Worm (Caenorhabditis elegans): ENCODE measurements around the gene C27A2.8.

ce11 chrII:5085450-5085849 lies 17.6 kb upstream of the C27A2.8 start, which contains the start of gene txt-9:
- TF ChIP-seq ama-1 (optimal IDR thresholded peaks at IDR 0.05) (no peak), aly-1 (tag; optimal IDR thresholded peaks at IDR 0.05) (no peak), B0310.2 (tag; optimal IDR thresholded peaks at IDR 0.05) (no peak), scrt-1 (GFP tag; IDR thresholded peaks at IDR 0.05) (no peak), tbx-37 (GFP tag; conservative IDR thresholded peaks at IDR 0.05) (no peak), flt-1 (GFP tag; IDR thresholded peaks at IDR 0.05) (no peak), F13C5.2 (tag; optimal IDR thresholded peaks at IDR 0.05) (no peak), ets-7 (tag; optimal IDR thresholded peaks at IDR 0.05) (no peak), pes-1 (GFP tag; IDR thresholded peaks at IDR 0.05) (no peak), ceh-13 (GFP tag; optimal IDR thresholded peaks at IDR 0.05) (no peak), hmg-4 (GFP tag; optimal IDR thresholded peaks at IDR 0.05) (no peak), tbx-11 (GFP tag; IDR thresholded peaks at IDR 0.05) (no peak)

Data from whole organism, early embryonic.